Worm (Caenorhabditis elegans): ENCODE results near the gene nkat-1.

The nkat-1 gene

DNA sequence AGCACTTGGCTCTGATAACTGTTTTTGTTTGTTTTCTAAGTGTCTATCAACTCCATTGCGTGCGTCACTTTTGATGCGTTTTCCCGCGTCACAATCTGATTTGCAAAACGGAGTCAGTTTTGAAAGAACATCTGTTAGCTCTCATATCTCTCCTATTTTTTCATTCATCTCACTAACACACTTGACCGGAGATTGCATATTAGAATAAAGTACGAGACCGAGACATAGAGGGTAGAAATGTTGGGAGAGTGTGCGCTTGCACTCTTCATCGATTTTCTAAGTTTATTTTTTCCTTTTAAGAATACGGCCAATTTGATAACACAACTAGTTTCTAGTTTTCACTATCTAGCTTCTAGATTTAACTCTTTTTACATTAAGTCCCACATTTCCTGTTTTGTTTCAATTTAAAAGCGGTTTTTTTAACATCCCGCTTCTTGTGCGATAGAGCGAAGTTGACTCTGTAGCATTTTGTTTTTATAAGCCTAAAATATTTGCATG is 1.5 kb upstream of the nkat-1 start:
- no peak for TF ChIP-seq hmg-1.2 (GFP tag; IDR thresholded peaks at IDR 0.05)
- no peak for TF ChIP-seq lin-26 (GFP tag; IDR thresholded peaks at IDR 0.05)
- TF ChIP-seq rcor-1 (GFP tag; IDR thresholded peaks at IDR 0.05): no peak
- no peak for TF ChIP-seq attf-5 (GFP tag; optimal IDR thresholded peaks at IDR 0.05)
- TF ChIP-seq aptf-2 (GFP tag; conservative IDR thresholded peaks at IDR 0.05): no peak
- no peak for TF ChIP-seq sptf-2 (GFP tag; optimal IDR thresholded peaks at IDR 0.05)
- no peak for TF ChIP-seq F49E8.2 (tag; optimal IDR thresholded peaks at IDR 0.05; ENCODE audit: insufficient read depth)
- TF ChIP-seq madf-8 (GFP tag; conservative IDR thresholded peaks at IDR 0.05): no peak
- no peak for TF ChIP-seq D2030.7 (GFP tag; IDR thresholded peaks at IDR 0.05)

DNA sequence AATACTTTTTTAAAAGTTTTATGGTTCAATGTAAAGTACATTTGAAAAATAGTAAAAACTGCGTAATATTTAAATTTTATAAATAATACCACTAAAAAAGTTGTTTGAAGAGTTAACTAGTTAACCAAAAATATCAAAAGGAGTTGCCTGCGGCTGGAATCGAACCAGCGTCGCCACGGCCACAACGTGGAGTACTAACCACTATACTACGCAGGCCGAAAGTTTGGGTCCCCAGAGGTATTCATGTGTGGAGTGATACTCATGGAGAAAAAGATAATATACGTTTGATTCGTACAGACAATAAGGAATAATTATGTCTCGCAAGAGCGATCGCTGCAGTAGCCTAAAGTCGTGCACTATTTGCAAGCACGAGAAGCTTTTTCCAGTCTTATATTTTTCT is 3.1 kb downstream of the nkat-1 start:
- TF ChIP-seq B0261.1 (tag; optimal IDR thresholded peaks at IDR 0.05) (peak; percentile 70), nfyb-1 (GFP tag; IDR thresholded peaks at IDR 0.05) (peak; percentile 52; the same call in 1 of the 2 replicates), tbp1 (GFP tag; optimal IDR thresholded peaks at IDR 0.05) (peak; percentile 90), mcd-1 (GFP tag; IDR thresholded peaks at IDR 0.05) (0 out of 2 replicates have a peak, but pooled peaks have one; percentile 16), D2030.7 (GFP tag; IDR thresholded peaks at IDR 0.05) (peak; percentile 88), lin-26 (GFP tag; IDR thresholded peaks at IDR 0.05) (peak; percentile 77), madf-6 (GFP tag; IDR thresholded peaks at IDR 0.05) (0 out of 2 replicates have a peak, but pooled peaks have one; percentile 29), attf-6 (GFP tag; IDR thresholded peaks at IDR 0.05) (0 out of 2 replicates have a peak, but pooled peaks have one; percentile 34), ekl-4 (GFP tag; IDR thresholded peaks at IDR 0.05) (0 out of 2 replicates have a peak, but pooled peaks have one; percentile 40), snpc-4 (GFP tag; optimal IDR thresholded peaks at IDR 0.05) (peak; percentile 1), snpc-4 (tag; optimal IDR thresholded peaks at IDR 0.05) (peak in 1 of 4 experiments; percentile 49), egrh-3 (GFP tag; IDR thresholded peaks at IDR 0.05) (0 out of 2 replicates have a peak, but pooled peaks have one; percentile 12), rpc-1 (optimal IDR thresholded peaks at IDR 0.05) (peak; percentile 47), rpc-1 (tag; optimal IDR thresholded peaks at IDR 0.05) (peak; percentile 67), hmg-1.2 (GFP tag; IDR thresholded peaks at IDR 0.05) (peak; percentile 59), pbrm-1 (GFP tag; IDR thresholded peaks at IDR 0.05) (peak; percentile 90), dox-1 (GFP tag; IDR thresholded peaks at IDR 0.05) (peak; percentile 58)

DNA sequence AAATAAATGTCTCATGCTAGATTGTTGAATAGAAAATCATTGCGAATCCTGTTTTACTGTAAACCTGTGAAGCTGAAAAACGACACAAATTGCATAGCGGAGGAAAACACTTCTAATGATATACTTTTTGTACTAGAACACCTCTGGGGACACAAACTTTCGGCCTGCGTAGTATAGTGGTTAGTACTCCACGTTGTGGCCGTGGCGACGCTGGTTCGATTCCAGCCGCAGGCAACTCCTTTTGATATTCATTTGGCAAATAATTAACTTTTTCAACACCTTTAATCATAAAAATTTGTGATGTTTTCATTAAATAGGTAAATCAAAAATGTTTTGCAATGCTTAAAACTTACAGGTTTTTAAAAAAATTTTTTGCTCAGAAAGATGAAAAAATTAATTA is 5.1 kb downstream of the nkat-1 start:
- no peak for TF ChIP-seq bed-1 (GFP tag; IDR thresholded peaks at IDR 0.05)
- TF ChIP-seq F37B4.10 (GFP tag; IDR thresholded peaks at IDR 0.05): no peak
- TF ChIP-seq snpc-3.4 (tag; optimal IDR thresholded peaks at IDR 0.05): peak; percentile 7
- TF ChIP-seq nfyb-1 (GFP tag; IDR thresholded peaks at IDR 0.05): peak; percentile 75; the same call in 1 of the 2 replicates
- TF ChIP-seq ekl-4 (GFP tag; IDR thresholded peaks at IDR 0.05): no peak
- TF ChIP-seq pbrm-1 (GFP tag; IDR thresholded peaks at IDR 0.05): peak; percentile 83
- TF ChIP-seq rcor-1 (GFP tag; IDR thresholded peaks at IDR 0.05): peak; percentile 22; the same call in 1 of the 2 replicates
- no peak for TF ChIP-seq xnd-1 (tag; optimal IDR thresholded peaks at IDR 0.05)
- TF ChIP-seq Y56A3A.18 (GFP tag; IDR thresholded peaks at IDR 0.05): 0 out of 2 replicates have a peak, but pooled peaks have one; percentile 64
- TF ChIP-seq F33H1.4 (GFP tag; IDR thresholded peaks at IDR 0.05): no peak
- no peak for TF ChIP-seq snpc-4 (GFP tag; optimal IDR thresholded peaks at IDR 0.05)
- peak in 2 of 4 experiments; percentile 12 to 57 for TF ChIP-seq snpc-4 (tag; optimal IDR thresholded peaks at IDR 0.05)
- TF ChIP-seq lin-40 (tag; optimal IDR thresholded peaks at IDR 0.05): no peak
- no peak for TF ChIP-seq nhr-179 (tag; optimal IDR thresholded peaks at IDR 0.05)
- TF ChIP-seq lag-1 (GFP tag; IDR thresholded peaks at IDR 0.05): no peak
- TF ChIP-seq rpc-1 (optimal IDR thresholded peaks at IDR 0.05): peak; percentile 81
- peak; percentile 76 for TF ChIP-seq rpc-1 (tag; optimal IDR thresholded peaks at IDR 0.05)
- peak; percentile 69 for TF ChIP-seq B0261.1 (tag; optimal IDR thresholded peaks at IDR 0.05)
- no peak for TF ChIP-seq atf-7 (tag; optimal IDR thresholded peaks at IDR 0.05)
- no peak for TF ChIP-seq zfh-2 (GFP tag; conservative IDR thresholded peaks at IDR 0.05)
- peak; percentile 92 for TF ChIP-seq tbp1 (GFP tag; optimal IDR thresholded peaks at IDR 0.05)
- no peak for TF ChIP-seq mes-4 (tag; optimal IDR thresholded peaks at IDR 0.05)
- TF ChIP-seq ets-4 (GFP tag; optimal IDR thresholded peaks at IDR 0.05): no peak
- TF ChIP-seq K12H6.12 (tag; optimal IDR thresholded peaks at IDR 0.05): no peak
- TF ChIP-seq hlh-12 (tag; optimal IDR thresholded peaks at IDR 0.05): no peak
- TF ChIP-seq him-1 (tag; optimal IDR thresholded peaks at IDR 0.05): peak; percentile 60
- TF ChIP-seq nhr-120 (GFP tag; IDR thresholded peaks at IDR 0.05): no peak
- TF ChIP-seq sea-2 (GFP tag; IDR thresholded peaks at IDR 0.05): no peak
- TF ChIP-seq mxl-1 (tag; optimal IDR thresholded peaks at IDR 0.05): no peak
- no peak for TF ChIP-seq akir-1 (GFP tag; optimal IDR thresholded peaks at IDR 0.05)
- TF ChIP-seq madf-3 (GFP tag; IDR thresholded peaks at IDR 0.05): no peak
- TF ChIP-seq madf-6 (GFP tag; IDR thresholded peaks at IDR 0.05): 0 out of 2 replicates have a peak, but pooled peaks have one; percentile 39

All from whole organism, young adult.